Worm (Caenorhabditis elegans): ENCODE measurements around the gene cest-35.1.

DNA sequence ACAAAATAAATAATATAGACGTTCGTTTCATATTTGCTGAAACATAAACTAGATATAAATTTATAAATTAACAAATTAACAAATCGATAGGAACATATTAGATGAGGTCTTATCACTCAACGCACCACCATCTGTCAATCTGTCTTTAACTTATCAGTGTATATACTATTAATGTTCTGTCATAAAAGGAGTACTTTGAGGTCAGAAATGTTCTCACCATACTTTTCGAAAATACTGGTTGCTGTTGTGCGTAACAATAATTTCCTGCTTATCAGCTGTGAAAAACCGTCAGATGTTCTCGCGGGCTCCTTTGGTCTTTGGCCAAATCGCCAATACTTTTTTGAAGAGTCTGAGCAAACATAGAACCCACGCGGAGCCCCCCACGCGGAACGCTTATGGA, 50.4 kb downstream of the cest-35.1 start, which contains the start of gene C03A7.13:
- no peak for TF ChIP-seq sem-4 (tag; optimal IDR thresholded peaks at IDR 0.05)
- no peak for TF ChIP-seq mab-5 (tag; optimal IDR thresholded peaks at IDR 0.05)
- TF ChIP-seq elt-3 (tag; optimal IDR thresholded peaks at IDR 0.05), result no peak
- TF ChIP-seq elt-1 (tag; optimal IDR thresholded peaks at IDR 0.05), result no peak
- no peak for TF ChIP-seq aly-2 (tag; optimal IDR thresholded peaks at IDR 0.05)
- TF ChIP-seq ztf-4 (tag; optimal IDR thresholded peaks at IDR 0.05), result no peak
- no peak for TF ChIP-seq nhr-237 (tag; optimal IDR thresholded peaks at IDR 0.05)
- TF ChIP-seq lin-13 (GFP tag; optimal IDR thresholded peaks at IDR 0.05), result no peak
- no peak for TF ChIP-seq F13H6.1 (tag; optimal IDR thresholded peaks at IDR 0.05)
- no peak for TF ChIP-seq mdl-1 (tag; optimal IDR thresholded peaks at IDR 0.05)
